Worm (Caenorhabditis elegans) whole organism, mixed stage, embryonic: ENCODE results near the gene K01A11.3.
"Not testable (repeated sequence)": the region's sequence is repeated elsewhere in the genome, so short reads cannot be mapped to it uniquely, and the experiment has no call there.

Experiments
- M03D4.4 ChIP-seq: sonication (generic microtip); optimal IDR thresholded peaks from 2 replicates; lab custom pipeline; 2017; ENCODE audit warnings: mild to moderate bottlenecking, missing genetic modification characterization, missing compliant biosample characterization
- bed-3 ChIP-seq: fragments of 200-800 bp; sonication (Bioruptor generic); optimal IDR thresholded peaks from 3 replicates; lab custom pipeline; 2018; ENCODE audit warnings: mild to moderate bottlenecking, missing genetic modification characterization, moderate library complexity, missing compliant biosample characterization
- blmp-1 ChIP-seq: fragments of 150-350 bp; optimal IDR thresholded peaks from 2 replicates; lab custom pipeline; 2014; ENCODE audit warnings: missing biosample characterization, missing genetic modification characterization
- ceh-39 ChIP-seq: fragments of 150-350 bp; optimal IDR thresholded peaks from 2 replicates; lab custom pipeline; 2014; ENCODE audit warnings: missing biosample characterization, missing genetic modification characterization
- ceh-43 ChIP-seq: fragments of 200-800 bp; sonication (Bioruptor generic); optimal IDR thresholded peaks from 2 replicates; lab custom pipeline; 2018; ENCODE audit warnings: mild to moderate bottlenecking, missing genetic modification characterization, moderate library complexity, missing compliant biosample characterization
- ceh-83 ChIP-seq: fragments of 200-800 bp; sonication (Bioruptor generic); optimal IDR thresholded peaks from 2 replicates; lab custom pipeline; 2018; ENCODE audit warnings: mild to moderate bottlenecking, missing genetic modification characterization, missing compliant biosample characterization
- ces-1 ChIP-seq: fragments of 150-350 bp; optimal IDR thresholded peaks from 2 replicates; lab custom pipeline; 2014; ENCODE audit warnings: missing biosample characterization, missing genetic modification reagents, missing genetic modification characterization
- cnd-1 ChIP-seq: fragments of 200-800 bp; sonication (Bioruptor generic); optimal IDR thresholded peaks from 2 replicates; lab custom pipeline; 2018; ENCODE audit warnings: mild to moderate bottlenecking, missing genetic modification characterization, missing compliant biosample characterization
- drap-1 ChIP-seq: fragments of 200-800 bp; sonication (Bioruptor generic); optimal IDR thresholded peaks from 3 replicates; lab custom pipeline; 2018; ENCODE audit warnings: mild to moderate bottlenecking, missing genetic modification characterization, missing compliant biosample characterization
- elt-1 ChIP-seq: sonication (generic microtip); optimal IDR thresholded peaks from 2 replicates; lab custom pipeline; 2017; ENCODE audit warnings: missing genetic modification characterization, mild to moderate bottlenecking, missing compliant biosample characterization, antibody characterized with exemption, moderate library complexity, borderline replicate concordance; ENCODE audit not compliant: insufficient read depth
- elt-3 ChIP-seq: fragments of 150-350 bp; optimal IDR thresholded peaks from 2 replicates; lab custom pipeline; 2014; ENCODE audit warnings: missing biosample characterization, missing genetic modification characterization
- flh-1 ChIP-seq: fragments of 200-800 bp; sonication (Bioruptor generic); optimal IDR thresholded peaks from 2 replicates; lab custom pipeline; 2018; ENCODE audit warnings: mild to moderate bottlenecking, missing genetic modification characterization, moderate library complexity, missing compliant biosample characterization
- ham-2 ChIP-seq: fragments of 200-800 bp; sonication (Bioruptor generic); optimal IDR thresholded peaks from 2 replicates; lab custom pipeline; 2018; ENCODE audit warnings: mild to moderate bottlenecking, missing genetic modification characterization, missing compliant biosample characterization
- hlh-1 ChIP-seq: fragments of 150-350 bp; optimal IDR thresholded peaks from 2 replicates; lab custom pipeline; 2014; ENCODE audit warnings: missing biosample characterization, missing genetic modification reagents, missing genetic modification characterization
- lin-13 ChIP-seq: fragments of 150-350 bp; optimal IDR thresholded peaks from 2 replicates; lab custom pipeline; 2014; ENCODE audit warnings: missing biosample characterization, missing genetic modification characterization
- lin-32 ChIP-seq: fragments of 200-800 bp; sonication (Bioruptor generic); optimal IDR thresholded peaks from 2 replicates; lab custom pipeline; 2018; ENCODE audit warnings: mild to moderate bottlenecking, missing genetic modification characterization, missing compliant biosample characterization
- lsy-2 ChIP-seq: fragments of 150-350 bp; optimal IDR thresholded peaks from 2 replicates; lab custom pipeline; 2014; ENCODE audit warnings: missing biosample characterization, missing genetic modification characterization
- mab-5 ChIP-seq: fragments of 150-350 bp; optimal IDR thresholded peaks from 2 replicates; lab custom pipeline; 2014; ENCODE audit warnings: missing biosample characterization, missing genetic modification characterization
- mep-1 ChIP-seq: fragments of 150-350 bp; optimal IDR thresholded peaks from 2 replicates; lab custom pipeline; 2017; ENCODE audit warnings: missing biosample characterization, missing genetic modification reagents, missing genetic modification characterization, inconsistent platforms
- mls-2 ChIP-seq: sonication (generic microtip); optimal IDR thresholded peaks from 2 replicates; lab custom pipeline; 2016; ENCODE audit warnings: mild to moderate bottlenecking, missing genetic modification characterization, moderate library complexity, missing compliant biosample characterization
- nhr-12 ChIP-seq: fragments of 150-350 bp; optimal IDR thresholded peaks from 2 replicates; lab custom pipeline; 2014; ENCODE audit warnings: missing biosample characterization, missing genetic modification characterization
- nhr-2 ChIP-seq: fragments of 150-350 bp; optimal IDR thresholded peaks from 2 replicates; lab custom pipeline; 2014; ENCODE audit warnings: missing biosample characterization, missing genetic modification characterization
- nhr-237 ChIP-seq: fragments of 150-350 bp; optimal IDR thresholded peaks from 2 replicates; lab custom pipeline; 2014; ENCODE audit warnings: missing biosample characterization, missing genetic modification characterization
- nhr-28 ChIP-seq: fragments of 150-350 bp; optimal IDR thresholded peaks from 2 replicates; lab custom pipeline; 2014; ENCODE audit warnings: missing biosample characterization, missing genetic modification characterization
- nhr-76 ChIP-seq: sonication (generic microtip); optimal IDR thresholded peaks from 2 replicates; lab custom pipeline; 2017; ENCODE audit warnings: missing biosample characterization, missing genetic modification characterization
- pha-4 ChIP-seq: fragments of 150-350 bp; optimal IDR thresholded peaks from 2 replicates; lab custom pipeline; 2018; ENCODE audit warnings: missing biosample characterization, missing genetic modification reagents, missing genetic modification characterization
- sem-2 ChIP-seq: fragments of 200-800 bp; sonication (Bioruptor generic); optimal IDR thresholded peaks from 2 replicates; lab custom pipeline; 2018; ENCODE audit warnings: mild to moderate bottlenecking, missing genetic modification characterization, missing compliant biosample characterization
- snpc-4 ChIP-seq: fragments of 150-350 bp; optimal IDR thresholded peaks from 2 replicates; lab custom pipeline; 2014; ENCODE audit warnings: missing biosample characterization, missing genetic modification characterization
- sptf-1 ChIP-seq: sonication (generic microtip); optimal IDR thresholded peaks from 2 replicates; lab custom pipeline; 2017; ENCODE audit warnings: mild to moderate bottlenecking, missing genetic modification characterization, moderate library complexity, missing compliant biosample characterization
- tbx-8 ChIP-seq: fragments of 200-800 bp; sonication (Bioruptor generic); optimal IDR thresholded peaks from 2 replicates; lab custom pipeline; 2018; ENCODE audit warnings: mild to moderate bottlenecking, missing genetic modification characterization, moderate library complexity, missing compliant biosample characterization
- unc-120 ChIP-seq: sonication (generic microtip); optimal IDR thresholded peaks from 2 replicates; lab custom pipeline; 2017; ENCODE audit warnings: missing genetic modification characterization, missing compliant biosample characterization; ENCODE audit not compliant: poor library complexity, severe bottlenecking
- unc-39 ChIP-seq: fragments of 150-350 bp; optimal IDR thresholded peaks from 2 replicates; lab custom pipeline; 2014; ENCODE audit warnings: missing biosample characterization, missing genetic modification characterization
- unc-62 ChIP-seq: fragments of 150-350 bp; optimal IDR thresholded peaks from 2 replicates; lab custom pipeline; 2014; ENCODE audit warnings: missing biosample characterization, missing genetic modification reagents, missing genetic modification characterization
- zip-8 ChIP-seq: fragments of 150-350 bp; optimal IDR thresholded peaks from 2 replicates; lab custom pipeline; 2014; ENCODE audit warnings: missing biosample characterization, missing genetic modification characterization
- ztf-11 ChIP-seq: fragments of 150-350 bp; optimal IDR thresholded peaks from 2 replicates; lab custom pipeline; 2014; ENCODE audit warnings: missing biosample characterization, missing genetic modification characterization

The K01A11.3 gene

ce11 chrIII:3456226-3456625, 3.8 kb upstream of the K01A11.3 start:
- no peak for TF ChIP-seq bed-3 (GFP tag; lab: Kevin White, UChicago)
- peak; percentile 98 for TF ChIP-seq mep-1 (tag; lab: Kevin White, UChicago)
- TF ChIP-seq nhr-12 (tag; lab: Kevin White, UChicago) = no peak
- no peak for TF ChIP-seq flh-1 (GFP tag; lab: Kevin White, UChicago)
- peak; percentile 30 for TF ChIP-seq unc-120 (tag; lab: Kevin White, UChicago)
- peak; percentile 55 for TF ChIP-seq ztf-11
- TF ChIP-seq nhr-28 = no peak
- peak; percentile 75 for TF ChIP-seq sptf-1 (tag; lab: Kevin White, UChicago)
- peak; percentile 42 for TF ChIP-seq nhr-2 (tag; lab: Kevin White, UChicago)
- no peak for TF ChIP-seq unc-39 (tag; lab: Kevin White, UChicago)
- TF ChIP-seq drap-1 = peak; percentile 57
- TF ChIP-seq nhr-237 (tag; lab: Kevin White, UChicago) = peak; percentile 97
- no peak for TF ChIP-seq mab-5 (tag; lab: Kevin White, UChicago)
- no peak for TF ChIP-seq ham-2
- TF ChIP-seq nhr-76 (tag; lab: Kevin White, UChicago) = no peak
- TF ChIP-seq pha-4 (tag; lab: Kevin White, UChicago) = peak; percentile 65
- TF ChIP-seq elt-3 = peak; percentile 57
- no peak for TF ChIP-seq ceh-83 (GFP tag; lab: Kevin White, UChicago)
- peak; percentile 98 for TF ChIP-seq lsy-2
- no peak for TF ChIP-seq lin-32 (GFP tag; lab: Kevin White, UChicago)
- TF ChIP-seq ces-1 (GFP tag; lab: Kevin White, UChicago) = peak; percentile 88
- peak; percentile 92 for TF ChIP-seq lin-13
- no peak for TF ChIP-seq snpc-4 (tag; lab: Kevin White, UChicago)
- TF ChIP-seq mls-2 (tag; lab: Kevin White, UChicago) = no peak
- no peak for TF ChIP-seq blmp-1 (tag; lab: Kevin White, UChicago)
- peak; percentile 37 for TF ChIP-seq hlh-1 (tag; lab: Kevin White, UChicago)
- no peak for TF ChIP-seq zip-8
- TF ChIP-seq ceh-43 = no peak
- TF ChIP-seq elt-1 (tag; lab: Kevin White, UChicago) = no peak
- TF ChIP-seq sem-2 (GFP tag; lab: Kevin White, UChicago) = no peak
- TF ChIP-seq ceh-39 (tag; lab: Kevin White, UChicago) = peak; percentile 90
- TF ChIP-seq unc-62 (GFP tag; lab: Kevin White, UChicago) = no peak
- TF ChIP-seq tbx-8 (GFP tag; lab: Kevin White, UChicago) = peak; percentile 68
- no peak for TF ChIP-seq M03D4.4 (tag; lab: Kevin White, UChicago)
- peak; percentile 6 for TF ChIP-seq cnd-1 (tag; lab: Kevin White, UChicago)

- not testable (repeated sequence) for TF ChIP-seq sem-2 (GFP tag; lab: Kevin White, UChicago); nhr-12 (tag; lab: Kevin White, UChicago); pha-4 (tag; lab: Kevin White, UChicago)
Measured at ce11 chrIII:3454045-3454444, 1.6 kb upstream of the K01A11.3 start, which contains the start of gene C34C12.1. C34C12.1 (plus strand) TSS chrIII:3454345.

DNA sequence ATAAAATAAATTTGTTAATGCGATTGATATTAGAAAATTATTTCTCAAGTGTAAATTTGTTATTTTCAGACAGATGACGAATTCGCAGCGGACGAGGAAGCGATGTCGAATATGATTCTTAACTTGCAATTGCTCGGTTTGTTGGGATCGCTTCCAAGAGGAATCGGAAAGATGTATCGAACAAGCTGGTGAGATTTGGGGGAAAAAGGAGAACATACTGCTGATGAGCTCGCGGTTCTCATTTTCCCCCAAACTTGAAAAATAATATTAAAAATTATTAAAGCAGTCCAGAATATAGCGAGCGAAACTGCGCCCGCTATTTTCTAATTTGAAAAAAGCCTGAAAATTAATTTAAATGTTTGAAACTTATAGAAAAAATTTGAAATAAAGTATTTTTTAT, 1.1 kb upstream of the K01A11.3 start, which contains the start of gene C34C12.2:
Gene C34C12.2, plus strand, starts transcription at position 301 of the 400 bp plus-strand sequence.
- not testable (repeated sequence) for TF ChIP-seq nhr-12 (tag; lab: Kevin White, UChicago); tbx-8 (GFP tag; lab: Kevin White, UChicago); cnd-1 (tag; lab: Kevin White, UChicago)

DNA sequence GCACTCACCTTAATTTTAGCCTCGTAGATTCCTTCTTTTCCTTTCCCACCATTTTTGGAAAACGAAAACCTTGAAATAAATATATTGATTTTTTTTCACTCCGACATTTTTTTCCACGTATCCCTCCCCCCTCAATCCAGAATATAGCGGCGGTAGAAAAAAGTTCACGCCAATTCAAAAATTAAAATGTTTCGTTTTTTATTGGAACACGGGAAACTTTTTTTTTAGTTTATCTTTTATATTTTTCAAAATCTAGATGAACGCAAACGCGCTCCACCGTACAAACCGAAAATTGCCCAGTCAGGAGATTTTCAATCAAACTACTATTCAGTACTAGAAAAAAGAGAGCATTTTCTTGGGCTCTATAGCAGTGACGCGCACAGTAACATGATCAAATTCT, 8.3 kb downstream of the K01A11.3 start, which contains the start of gene spe-41:
Gene spe-41, minus strand, starts transcription at position 72 of the 400 bp plus-strand sequence.
- no peak for TF ChIP-seq ham-2
